Worm (Caenorhabditis elegans): ENCODE data around the gene Y73B6BL.22.

ce11 chrIV:6369489-6369888 is 47.0 kb downstream of the Y73B6BL.22 start:
- TF ChIP-seq ceh-13 (GFP tag; optimal IDR thresholded peaks at IDR 0.05) (no peak), flt-1 (GFP tag; IDR thresholded peaks at IDR 0.05) (no peak), sea-1 (GFP tag; conservative IDR thresholded peaks at IDR 0.05) (no peak), pes-1 (GFP tag; IDR thresholded peaks at IDR 0.05) (no peak), tbx-37 (GFP tag; conservative IDR thresholded peaks at IDR 0.05) (no peak), scrt-1 (GFP tag; IDR thresholded peaks at IDR 0.05) (no peak), ama-1 (optimal IDR thresholded peaks at IDR 0.05) (no peak), ets-7 (tag; optimal IDR thresholded peaks at IDR 0.05) (no peak)
